Fruit fly (Drosophila melanogaster) whole organism, prepupa: ENCODE results near the gene moi.

Experiments used
- Blimp-1 ChIP-seq: fragments of 200-800 bp; sonication (Bioruptor generic); optimal IDR thresholded peaks from 3 replicates; lab custom pipeline; 2017; ENCODE audit warnings: missing biosample characterization, missing genetic modification characterization, mild to moderate bottlenecking, moderate library complexity, missing genetic modification reagents
- CG10669 ChIP-seq: fragments of 200-800 bp; sonication (Bioruptor generic); optimal IDR thresholded peaks from 3 replicates; lab custom pipeline; 2018; ENCODE audit warnings: missing biosample characterization, mild to moderate bottlenecking, missing genetic modification characterization, moderate library complexity
- CG11902 ChIP-seq: fragments of 200-800 bp; sonication (Bioruptor generic); optimal IDR thresholded peaks from 3 replicates; lab custom pipeline; 2016; ENCODE audit warnings: missing biosample characterization, missing genetic modification characterization
- CG15336 ChIP-seq: fragments of 200-800 bp; sonication (Bioruptor generic); IDR thresholded peaks from 2 replicates; pipeline ENCODE4 v1.3.6; 2022; ENCODE audit warnings: missing biosample characterization, missing genetic modification characterization
- CG1621 ChIP-seq: fragments of 200-800 bp; sonication (Bioruptor generic); optimal IDR thresholded peaks from 3 replicates; lab custom pipeline; 2018; ENCODE audit warnings: missing biosample characterization, mild to moderate bottlenecking, missing genetic modification characterization
- CG31627 ChIP-seq: fragments of 200-800 bp; sonication (Bioruptor generic); optimal IDR thresholded peaks from 3 replicates; lab custom pipeline; 2016; ENCODE audit warnings: missing biosample characterization, missing genetic modification characterization
- CG32006 ChIP-seq: fragments of 200-800 bp; sonication (Bioruptor generic); optimal IDR thresholded peaks from 3 replicates; lab custom pipeline; 2017; ENCODE audit warnings: missing biosample characterization, mild to moderate bottlenecking, missing genetic modification characterization
- CG34406 ChIP-seq: fragments of 200-800 bp; sonication (Bioruptor generic); optimal IDR thresholded peaks from 3 replicates; lab custom pipeline; 2016; ENCODE audit warnings: missing biosample characterization, missing genetic modification characterization
- CG3919 ChIP-seq: fragments of 200-800 bp; sonication (Bioruptor generic); optimal IDR thresholded peaks from 3 replicates; lab custom pipeline; 2016; ENCODE audit warnings: missing biosample characterization, missing genetic modification characterization
- CG6163 ChIP-seq: fragments of 200-800 bp; sonication (Bioruptor generic); IDR thresholded peaks from 3 replicates; pipeline ENCODE4 v1.3.6; 2022; ENCODE audit warnings: missing biosample characterization, missing genetic modification characterization
- CG6276 ChIP-seq: fragments of 200-800 bp; sonication (Bioruptor generic); optimal IDR thresholded peaks from 2 replicates; lab custom pipeline; 2017; ENCODE audit warnings: missing biosample characterization, mild to moderate bottlenecking, missing genetic modification characterization
- CG6792 ChIP-seq: fragments of 200-800 bp; sonication (Bioruptor generic); optimal IDR thresholded peaks from 3 replicates; lab custom pipeline; 2016; ENCODE audit warnings: missing biosample characterization, missing genetic modification characterization
- CG6808 ChIP-seq: fragments of 200-800 bp; sonication (Bioruptor generic); optimal IDR thresholded peaks from 3 replicates; lab custom pipeline; 2017; ENCODE audit warnings: missing biosample characterization, missing genetic modification characterization, mild to moderate bottlenecking, moderate library complexity, missing genetic modification reagents
- CG6854 ChIP-seq: fragments of 200-800 bp; sonication (Bioruptor generic); optimal IDR thresholded peaks from 2 replicates; lab custom pipeline; 2017; ENCODE audit warnings: missing biosample characterization, mild to moderate bottlenecking, missing genetic modification characterization
- CG7368 ChIP-seq: fragments of 200-800 bp; sonication (Bioruptor generic); optimal IDR thresholded peaks from 3 replicates; lab custom pipeline; 2016; ENCODE audit warnings: missing biosample characterization, missing genetic modification characterization
- CG8632 ChIP-seq: fragments of 200-800 bp; sonication (Bioruptor generic); optimal IDR thresholded peaks from 3 replicates; lab custom pipeline; 2016; ENCODE audit warnings: missing biosample characterization, missing genetic modification characterization
- Eip78C ChIP-seq: fragments of 200-800 bp; sonication (Bioruptor generic); peaks from one replicate; lab custom pipeline; 2016; ENCODE audit warnings: missing biosample characterization, missing genetic modification characterization
- Gug ChIP-seq: fragments of 200-800 bp; sonication (Bioruptor generic); IDR thresholded peaks from 2 replicates; pipeline ENCODE4 v1.3.6; 2022; ENCODE audit warnings: missing biosample characterization, missing genetic modification characterization
- Hr39 ChIP-seq: fragments of 200-800 bp; sonication (Bioruptor generic); optimal IDR thresholded peaks from 2 replicates; lab custom pipeline; 2016; ENCODE audit warnings: missing biosample characterization, missing genetic modification characterization
- Hr4 ChIP-seq: fragments of 200-800 bp; sonication (Bioruptor generic); optimal IDR thresholded peaks from 3 replicates; lab custom pipeline; 2016; ENCODE audit warnings: missing biosample characterization, missing genetic modification characterization
- Met ChIP-seq: fragments of 200-800 bp; sonication (Bioruptor generic); optimal IDR thresholded peaks from 3 replicates; lab custom pipeline; 2016; ENCODE audit warnings: missing biosample characterization, missing genetic modification characterization
- OdsH ChIP-seq: fragments of 200-800 bp; sonication (Bioruptor generic); optimal IDR thresholded peaks from 3 replicates; lab custom pipeline; 2016; ENCODE audit warnings: missing biosample characterization, missing genetic modification characterization
- Smox ChIP-seq: fragments of 200-800 bp; sonication (Bioruptor generic); optimal IDR thresholded peaks from 3 replicates; lab custom pipeline; 2016; ENCODE audit warnings: missing biosample characterization, missing genetic modification characterization
- Sox102F ChIP-seq: fragments of 200-800 bp; sonication (Bioruptor generic); optimal IDR thresholded peaks from 2 replicates; lab custom pipeline; 2016; ENCODE audit warnings: missing biosample characterization, mild to moderate bottlenecking, missing genetic modification characterization
- Sox14 ChIP-seq: fragments of 200-800 bp; sonication (Bioruptor generic); optimal IDR thresholded peaks from 3 replicates; lab custom pipeline; 2016; ENCODE audit warnings: missing biosample characterization, missing genetic modification characterization
- Sox15 ChIP-seq: fragments of 200-800 bp; sonication (Bioruptor generic); optimal IDR thresholded peaks from 3 replicates; lab custom pipeline; 2016; ENCODE audit warnings: missing biosample characterization, missing genetic modification characterization
- achi ChIP-seq: fragments of 200-800 bp; sonication (Bioruptor generic); optimal IDR thresholded peaks from 3 replicates; lab custom pipeline; 2016; ENCODE audit warnings: missing biosample characterization, missing genetic modification characterization
- dac ChIP-seq: fragments of 200-800 bp; sonication (Bioruptor generic); optimal IDR thresholded peaks from 2 replicates; lab custom pipeline; 2017; ENCODE audit warnings: missing biosample characterization, mild to moderate bottlenecking, missing genetic modification characterization
- dsx ChIP-seq: fragments of 200-800 bp; optimal IDR thresholded peaks from 3 replicates; lab custom pipeline; 2019; ENCODE audit warnings: missing biosample characterization, mild to moderate bottlenecking, missing genetic modification characterization, moderate library complexity; ENCODE audit not compliant: poor library complexity, severe bottlenecking
- esn ChIP-seq: fragments of 200-800 bp; sonication (Bioruptor generic); optimal IDR thresholded peaks from 2 replicates; lab custom pipeline; 2016; ENCODE audit warnings: missing biosample characterization, mild to moderate bottlenecking, missing genetic modification characterization, moderate library complexity
- fd59A ChIP-seq: fragments of 200-800 bp; sonication (Bioruptor generic); optimal IDR thresholded peaks from 2 replicates; lab custom pipeline; 2017; ENCODE audit warnings: missing biosample characterization, mild to moderate bottlenecking, missing genetic modification characterization, missing genetic modification reagents
- fd85E ChIP-seq: fragments of 200-800 bp; sonication (Bioruptor generic); optimal IDR thresholded peaks from 3 replicates; lab custom pipeline; 2016; ENCODE audit warnings: missing biosample characterization, missing genetic modification characterization
- fkh ChIP-seq: fragments of 200-800 bp; sonication (Bioruptor generic); optimal IDR thresholded peaks from 3 replicates; lab custom pipeline; 2017; ENCODE audit warnings: missing biosample characterization, mild to moderate bottlenecking, missing genetic modification characterization, moderate library complexity
- lz ChIP-seq: fragments of 200-800 bp; sonication (Bioruptor generic); optimal IDR thresholded peaks from 3 replicates; lab custom pipeline; 2016; ENCODE audit warnings: missing biosample characterization, missing genetic modification characterization
- salr ChIP-seq, 2 experiments: fragments of 200-800 bp; sonication (Bioruptor generic); optimal IDR thresholded peaks; 3 replicates each; lab custom pipeline; 2016 to 2018; ENCODE audit warnings: missing biosample characterization in 2 of 2, missing genetic modification characterization in 2 of 2, mild to moderate bottlenecking in 1 of 2
- spab ChIP-seq: fragments of 200-800 bp; sonication (Bioruptor generic); optimal IDR thresholded peaks from 2 replicates; lab custom pipeline; 2017; ENCODE audit warnings: missing biosample characterization, mild to moderate bottlenecking, missing genetic modification characterization, missing genetic modification reagents
- ss ChIP-seq, 2 experiments: fragments of 200-800 bp; sonication (Bioruptor generic); optimal IDR thresholded peaks; 2 replicates in 1 of 2; 3 replicates in 1 of 2; lab custom pipeline; 2017 to 2018; ENCODE audit warnings: mild to moderate bottlenecking in 2 of 2, missing biosample characterization in 2 of 2, missing genetic modification characterization in 2 of 2, moderate library complexity in 1 of 2
- svp ChIP-seq: fragments of 200-800 bp; sonication (Bioruptor generic); peaks from one replicate; lab custom pipeline; 2016; ENCODE audit warnings: missing biosample characterization, missing genetic modification characterization
- topi ChIP-seq: fragments of 200-800 bp; sonication (Bioruptor generic); optimal IDR thresholded peaks from 3 replicates; lab custom pipeline; 2016; ENCODE audit warnings: missing biosample characterization, missing genetic modification characterization
- vri ChIP-seq: fragments of 200-800 bp; sonication (Bioruptor generic); optimal IDR thresholded peaks from 3 replicates; lab custom pipeline; 2016; ENCODE audit warnings: missing biosample characterization, mild to moderate bottlenecking, missing genetic modification characterization

moi gene

DNA sequence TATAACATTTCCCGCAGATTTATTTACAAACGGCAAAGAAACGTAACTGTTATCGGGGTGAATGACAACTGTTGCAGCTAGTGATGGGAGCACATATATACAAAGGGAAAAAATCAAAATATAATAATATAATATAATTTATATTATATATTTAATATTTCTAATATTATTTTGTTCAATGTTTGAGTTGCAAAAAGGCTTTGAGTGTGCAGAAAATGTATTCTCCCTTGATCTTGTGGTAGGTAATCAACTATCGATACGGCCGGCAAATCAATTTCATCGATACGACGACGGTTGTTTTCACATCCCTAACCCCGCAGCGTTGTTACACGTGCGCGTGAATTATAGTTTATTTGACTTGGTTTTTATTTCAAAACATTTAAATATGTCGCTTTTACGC is 31.9 kb upstream of the moi start, which contains the start of the genes mTerf5 and Non3 (continued):
- TF ChIP-seq spab (GFP tag; lab: Kevin White, UChicago), result no peak
- TF ChIP-seq fd85E (GFP tag; lab: Kevin White, UChicago), result no peak
- TF ChIP-seq Gug (GFP tag; lab: Robert Waterston, UW), result no peak
- peak; percentile 42 for TF ChIP-seq CG31627 (GFP tag; lab: Kevin White, UChicago)
- TF ChIP-seq ss (GFP tag; optimal IDR thresholded peaks at IDR 0.05; lab: Kevin White, UChicago), result peak in 1 of 2 experiments; percentile 14
- TF ChIP-seq CG10669, result no peak
- TF ChIP-seq CG6854 (GFP tag; lab: Kevin White, UChicago), result peak; percentile 6
- no peak for TF ChIP-seq fd59A (GFP tag; lab: Kevin White, UChicago)
- no peak for TF ChIP-seq Met (GFP tag; lab: Kevin White, UChicago)
- no peak for TF ChIP-seq Smox (GFP tag; lab: Kevin White, UChicago)
- peak; percentile 53 for TF ChIP-seq CG3919 (GFP tag; lab: Kevin White, UChicago)
- TF ChIP-seq CG34406 (GFP tag; lab: Kevin White, UChicago), result peak; percentile 68
- peak; percentile 32 for TF ChIP-seq vri
- TF ChIP-seq salr (GFP tag; optimal IDR thresholded peaks at IDR 0.05; lab: Kevin White, UChicago), result no peak
- TF ChIP-seq Hr39 (GFP tag; lab: Kevin White, UChicago), result no peak
- no peak for TF ChIP-seq dac (GFP tag; lab: Kevin White, UChicago)
- TF ChIP-seq CG6163 (GFP tag; lab: Robert Waterston, UW), result no peak
- no peak for TF ChIP-seq CG32006
- TF ChIP-seq CG6792 (GFP tag; lab: Kevin White, UChicago), result peak; percentile 33
- no peak for TF ChIP-seq Sox102F (GFP tag; lab: Kevin White, UChicago)
- TF ChIP-seq CG6808 (GFP tag; lab: Kevin White, UChicago), result no peak
- TF ChIP-seq CG6276, result no peak
- TF ChIP-seq CG8632 (GFP tag; lab: Kevin White, UChicago), result peak; percentile 65
- TF ChIP-seq CG11902 (GFP tag; lab: Kevin White, UChicago), result peak; percentile 15
- TF ChIP-seq, all 60 proteins: peak for 30

DNA sequence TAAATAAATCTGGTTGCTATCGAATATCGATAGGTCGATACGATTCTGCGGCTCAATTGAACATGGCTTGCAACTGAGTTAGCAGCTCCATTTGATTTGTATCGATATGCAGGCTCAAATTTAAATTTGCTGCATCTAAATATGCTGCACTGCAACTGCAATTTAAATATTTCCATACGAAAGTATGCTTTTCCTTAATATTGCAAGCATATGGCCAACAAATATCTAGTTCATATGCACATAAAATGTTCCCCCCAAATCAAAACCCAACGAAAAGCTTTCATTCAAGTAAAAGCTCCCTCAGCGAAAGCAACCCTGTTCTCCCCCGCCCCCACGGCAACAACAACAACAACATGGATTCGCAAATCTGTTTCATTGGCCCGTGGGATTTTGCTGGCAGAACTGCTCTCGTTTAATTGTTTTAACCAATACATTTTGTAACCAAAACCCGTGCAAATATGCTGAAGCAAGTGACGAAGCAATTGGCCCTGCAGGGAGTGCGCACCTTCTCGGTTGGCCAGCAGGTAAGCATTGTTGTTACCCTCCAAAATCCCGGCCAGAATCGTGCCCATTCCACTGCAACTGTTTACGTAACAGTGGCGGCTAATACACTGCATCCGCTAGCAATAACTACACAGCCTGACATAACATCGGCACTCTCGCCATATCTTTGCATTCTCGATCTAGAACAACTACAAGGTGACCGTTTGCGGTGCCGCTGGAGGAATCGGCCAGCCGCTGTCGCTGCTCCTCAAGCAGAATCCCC is 29.1 kb upstream of the moi start, which contains the start of the genes CG7168 and Mdh2:
CG7168 (minus strand) TSS at position 40 of the 766 bp plus-strand sequence.
Mdh2 (plus strand) TSS at position 354 of the 766 bp plus-strand sequence.
- TF ChIP-seq Eip78C (GFP tag; lab: Kevin White, UChicago) (no peak), CG31627 (GFP tag; lab: Kevin White, UChicago) (no peak), lz (GFP tag; lab: Kevin White, UChicago) (peak; percentile 19), CG7368 (GFP tag; lab: Kevin White, UChicago) (no peak), esn (peak; percentile 17), CG1621 (tag; lab: Kevin White, UChicago) (no peak), svp (peak; percentile 75), fkh (GFP tag; lab: Kevin White, UChicago) (peak; percentile 79), CG15336 (no peak), achi (no peak), vri (peak; percentile 82), Sox14 (GFP tag; lab: Kevin White, UChicago) (peak; percentile 7), topi (GFP tag; lab: Kevin White, UChicago) (peak; percentile 2), Hr4 (no peak), dsx (GFP tag; lab: Kevin White, UChicago) (peak; percentile 28)

dm6 chr3R:18226809-18227157 is 28.5 kb upstream of the moi start:
- TF ChIP-seq Sox102F (GFP tag; lab: Kevin White, UChicago) (no peak), salr (GFP tag; optimal IDR thresholded peaks at IDR 0.05; lab: Kevin White, UChicago) (no peak), Blimp-1 (GFP tag; lab: Kevin White, UChicago) (no peak), CG3919 (GFP tag; lab: Kevin White, UChicago) (no peak), Met (GFP tag; lab: Kevin White, UChicago) (no peak), Sox15 (no peak), esn (no peak), Gug (GFP tag; lab: Robert Waterston, UW) (no peak), fd59A (GFP tag; lab: Kevin White, UChicago) (no peak), OdsH (GFP tag; lab: Kevin White, UChicago) (no peak)
